Fruit fly (Drosophila melanogaster) whole organism, pupa: ENCODE measurements around the gene CG17154.

Experiments used
- CG10348 ChIP-seq: fragments of 200-800 bp; sonication (Bioruptor generic); IDR thresholded peaks from 2 replicates; pipeline ENCODE4 v1.3.6; 2022; ENCODE audit warnings: missing biosample characterization, missing genetic modification characterization
- CG12605 ChIP-seq: fragments of 200-800 bp; sonication (Bioruptor generic); IDR thresholded peaks from 2 replicates; pipeline ENCODE4 v1.3.6; 2022; ENCODE audit warnings: missing biosample characterization, missing genetic modification characterization
- CG13204 ChIP-seq: fragments of 200-800 bp; sonication (Bioruptor generic); optimal IDR thresholded peaks from 2 replicates; lab custom pipeline; 2018; ENCODE audit warnings: missing biosample characterization, mild to moderate bottlenecking, missing genetic modification characterization, moderate library complexity
- CG14655 ChIP-seq: fragments of 200-800 bp; sonication (Bioruptor generic); optimal IDR thresholded peaks from 3 replicates; lab custom pipeline; 2017; ENCODE audit warnings: mild to moderate bottlenecking, missing biosample characterization, missing genetic modification reagents, missing genetic modification characterization
- CG15710 ChIP-seq: fragments of 200-800 bp; sonication (Bioruptor generic); optimal IDR thresholded peaks from 2 replicates; lab custom pipeline; 2018; ENCODE audit warnings: missing biosample characterization, mild to moderate bottlenecking, missing genetic modification characterization, moderate library complexity
- CG17806 ChIP-seq: fragments of 200-800 bp; sonication (Bioruptor generic); optimal IDR thresholded peaks from 2 replicates; lab custom pipeline; 2018; ENCODE audit warnings: missing biosample characterization, mild to moderate bottlenecking, missing genetic modification characterization, moderate library complexity
- CG32121 ChIP-seq: fragments of 200-800 bp; sonication (Bioruptor generic); IDR thresholded peaks from 2 replicates; pipeline ENCODE4 v1.3.6; 2022; ENCODE audit warnings: missing biosample characterization, missing genetic modification characterization
- CG34367 ChIP-seq: fragments of 200-800 bp; sonication (Bioruptor generic); optimal IDR thresholded peaks from 2 replicates; lab custom pipeline; 2018; ENCODE audit warnings: missing biosample characterization, mild to moderate bottlenecking, missing genetic modification characterization
- CG4496 ChIP-seq: fragments of 200-800 bp; sonication (Bioruptor generic); IDR thresholded peaks from 3 replicates; pipeline ENCODE4 v1.3.6; 2022; ENCODE audit warnings: missing biosample characterization, missing genetic modification characterization
- CG8159 ChIP-seq: fragments of 200-800 bp; sonication (Bioruptor generic); optimal IDR thresholded peaks from 3 replicates; lab custom pipeline; 2018; ENCODE audit warnings: missing biosample characterization, mild to moderate bottlenecking, missing genetic modification characterization, moderate library complexity
- CG8301 ChIP-seq: fragments of 200-800 bp; sonication (Bioruptor generic); optimal IDR thresholded peaks from 2 replicates; lab custom pipeline; 2018; ENCODE audit warnings: missing biosample characterization, mild to moderate bottlenecking, missing genetic modification characterization
- CG9948 ChIP-seq: fragments of 200-800 bp; sonication (Bioruptor generic); optimal IDR thresholded peaks from 2 replicates; lab custom pipeline; 2018; ENCODE audit warnings: missing biosample characterization, mild to moderate bottlenecking, missing genetic modification characterization, moderate library complexity
- D1 ChIP-seq: fragments of 200-800 bp; sonication (Bioruptor generic); optimal IDR thresholded peaks from 2 replicates; lab custom pipeline; 2018; ENCODE audit warnings: missing biosample characterization, mild to moderate bottlenecking, missing genetic modification characterization, moderate library complexity
- EcR ChIP-seq: fragments of 200-800 bp; sonication (Bioruptor generic); optimal IDR thresholded peaks from 3 replicates; lab custom pipeline; 2019; ENCODE audit warnings: missing biosample characterization, missing genetic modification characterization, mild to moderate bottlenecking, moderate library complexity, missing genetic modification reagents
- Ets98B ChIP-seq: fragments of 200-800 bp; sonication (Bioruptor generic); IDR thresholded peaks from 2 replicates; pipeline ENCODE4 v1.3.6; 2022; ENCODE audit warnings: missing biosample characterization, missing genetic modification characterization
- Pif1A ChIP-seq: fragments of 200-800 bp; sonication (Bioruptor generic); optimal IDR thresholded peaks from 3 replicates; lab custom pipeline; 2016; ENCODE audit warnings: missing biosample characterization, missing genetic modification characterization
- Pif1B ChIP-seq: fragments of 200-800 bp; sonication (Bioruptor generic); optimal IDR thresholded peaks from 3 replicates; lab custom pipeline; 2016; ENCODE audit warnings: missing biosample characterization, missing genetic modification characterization
- Snoo ChIP-seq: fragments of 200-800 bp; sonication (Bioruptor generic); optimal IDR thresholded peaks from 3 replicates; lab custom pipeline; 2017; ENCODE audit warnings: missing biosample characterization, mild to moderate bottlenecking, missing genetic modification characterization, inconsistent platforms
- fd96Ca ChIP-seq: fragments of 200-800 bp; sonication (Bioruptor generic); IDR thresholded peaks from 3 replicates; pipeline ENCODE4 v1.3.6; 2022; ENCODE audit warnings: missing biosample characterization, missing genetic modification characterization
- gl ChIP-seq: fragments of 200-800 bp; sonication (Bioruptor generic); optimal IDR thresholded peaks from 2 replicates; lab custom pipeline; 2018; ENCODE audit warnings: missing biosample characterization, mild to moderate bottlenecking, missing genetic modification characterization
- rn ChIP-seq: fragments of 200-800 bp; sonication (Bioruptor generic); IDR thresholded peaks from 2 replicates; pipeline ENCODE4 v1.3.6; 2022; ENCODE audit warnings: missing biosample characterization, missing genetic modification characterization

CG17154 gene

DNA sequence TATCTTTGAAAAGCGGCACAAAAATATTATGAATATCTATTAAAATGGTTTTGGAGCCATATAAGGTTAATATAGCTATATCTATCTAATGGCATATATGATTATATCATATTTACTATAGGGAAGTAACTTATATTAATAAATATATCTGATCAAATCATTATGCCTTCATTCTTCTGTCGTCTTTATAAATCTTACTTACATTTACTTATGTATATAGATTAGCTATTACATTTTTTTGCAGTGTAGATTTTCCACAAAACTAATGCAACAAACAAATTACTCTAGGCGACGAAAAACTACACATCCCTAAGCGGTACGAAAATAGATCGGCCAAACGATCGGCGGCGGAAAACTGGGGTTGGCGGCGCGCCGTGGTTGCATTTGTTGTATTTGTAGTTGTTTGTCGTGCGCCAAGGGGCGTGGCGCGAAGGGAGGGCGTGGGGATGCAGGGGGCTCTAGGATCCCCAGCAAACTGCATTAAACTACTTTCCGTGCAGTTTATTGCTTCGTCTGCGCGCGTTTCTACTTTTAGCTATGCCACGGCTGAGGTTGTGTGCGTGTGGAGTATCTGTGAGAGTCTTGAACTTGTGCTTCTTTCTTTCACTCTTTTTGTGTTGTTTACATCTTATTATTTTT is 24.9 kb upstream of the CG17154 start:
- TF ChIP-seq CG14655 (GFP tag; lab: Kevin White, UChicago) (peak; percentile 50), CG8301 (tag; lab: Kevin White, UChicago) (peak; percentile 41), CG4496 (peak; percentile 33; the same call in 1 of the 3 replicates), CG13204 (GFP tag; lab: Kevin White, UChicago) (peak; percentile 30), CG15710 (tag; lab: Kevin White, UChicago) (no peak), EcR (GFP tag; lab: Kevin White, UChicago) (peak; percentile 12), fd96Ca (peak; percentile 36; the same call in 1 of the 3 replicates), Pif1A (GFP tag; lab: Kevin White, UChicago) (no peak), CG9948 (tag; lab: Kevin White, UChicago) (peak; percentile 29)

DNA sequence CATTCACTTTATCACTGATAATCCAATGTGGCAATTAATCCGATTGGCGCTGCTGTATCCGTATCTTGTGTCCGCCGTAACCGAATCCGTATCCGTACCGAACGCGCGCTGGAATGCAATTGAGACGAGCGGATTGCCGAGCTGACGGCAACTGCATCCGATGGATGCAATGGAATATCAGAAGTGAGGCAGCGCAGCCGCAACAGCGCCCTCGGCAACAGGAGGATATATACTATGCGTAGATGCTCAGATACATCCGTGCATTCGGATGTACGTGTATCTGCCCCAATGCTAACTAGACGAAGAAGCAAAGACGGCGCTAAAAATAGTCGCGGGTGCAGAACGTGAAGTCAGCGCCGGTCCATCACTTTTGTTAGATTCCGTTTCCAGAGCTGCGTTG is 23.7 kb upstream of the CG17154 start, which contains the start of gene rols:
rols (minus strand) TSS at position 101 of the 400 bp plus-strand sequence.
- TF ChIP-seq Snoo (tag; lab: Kevin White, UChicago) (no peak), Ets98B (no peak), CG13204 (GFP tag; lab: Kevin White, UChicago) (no peak), gl (tag; lab: Kevin White, UChicago) (no peak), Pif1B (no peak), CG14655 (GFP tag; lab: Kevin White, UChicago) (no peak), CG8159 (tag; lab: Kevin White, UChicago) (no peak), EcR (GFP tag; lab: Kevin White, UChicago) (no peak), CG4496 (no peak), CG17806 (tag; lab: Kevin White, UChicago) (no peak), CG10348 (GFP tag; lab: Robert Waterston, UW) (no peak), CG34367 (tag; lab: Kevin White, UChicago) (no peak), CG15710 (tag; lab: Kevin White, UChicago) (no peak), D1 (no peak), fd96Ca (no peak), CG9948 (tag; lab: Kevin White, UChicago) (no peak), rn (GFP tag; lab: Robert Waterston, UW) (no peak), Pif1A (GFP tag; lab: Kevin White, UChicago) (no peak)

DNA sequence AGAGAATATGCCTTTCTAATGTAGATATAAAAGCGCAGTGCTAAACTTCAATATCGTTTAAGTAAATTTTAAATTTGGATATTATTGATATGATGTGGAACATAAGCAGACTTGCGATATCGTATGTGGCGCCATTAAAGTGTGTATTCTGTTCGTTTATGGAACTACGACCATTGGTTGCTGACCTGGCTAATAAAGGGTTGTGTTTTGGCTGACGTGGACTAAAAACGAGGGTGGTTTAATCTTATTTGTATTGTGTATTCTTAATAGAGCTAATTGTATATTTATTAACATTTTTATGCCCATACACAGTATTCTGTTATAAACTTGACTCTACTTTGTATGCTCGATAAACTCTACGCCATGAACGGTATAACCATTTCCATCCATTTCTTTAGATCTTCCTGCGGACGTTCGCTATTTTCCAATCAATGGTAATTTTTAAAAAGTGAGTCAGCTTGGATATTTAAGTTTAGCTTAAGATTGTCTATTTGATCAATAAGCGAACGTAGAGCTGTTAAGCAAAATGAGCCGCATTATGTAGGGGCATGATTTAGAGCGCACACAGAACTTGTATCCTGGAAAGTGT is 21.6 kb upstream of the CG17154 start:
- no peak for TF ChIP-seq Ets98B
- TF ChIP-seq CG32121 (GFP tag; lab: Robert Waterston, UW) = no peak
- TF ChIP-seq CG8159 (tag; lab: Kevin White, UChicago) = no peak
- TF ChIP-seq D1 = no peak
- TF ChIP-seq Pif1B = no peak
- TF ChIP-seq CG14655 (GFP tag; lab: Kevin White, UChicago) = no peak
- TF ChIP-seq Pif1A (GFP tag; lab: Kevin White, UChicago) = no peak
- no peak for TF ChIP-seq CG4496
- no peak for TF ChIP-seq rn (GFP tag; lab: Robert Waterston, UW)
- TF ChIP-seq CG17806 (tag; lab: Kevin White, UChicago) = no peak
- no peak for TF ChIP-seq CG13204 (GFP tag; lab: Kevin White, UChicago)
- no peak for TF ChIP-seq gl (tag; lab: Kevin White, UChicago)
- TF ChIP-seq CG9948 (tag; lab: Kevin White, UChicago) = no peak
- TF ChIP-seq EcR (GFP tag; lab: Kevin White, UChicago) = no peak
- no peak for TF ChIP-seq fd96Ca
- TF ChIP-seq CG12605 (GFP tag; lab: Robert Waterston, UW) = no peak
- TF ChIP-seq Snoo (tag; lab: Kevin White, UChicago) = no peak
- no peak for TF ChIP-seq CG15710 (tag; lab: Kevin White, UChicago)
- no peak for TF ChIP-seq CG10348 (GFP tag; lab: Robert Waterston, UW)
- TF ChIP-seq CG34367 (tag; lab: Kevin White, UChicago) = no peak

DNA sequence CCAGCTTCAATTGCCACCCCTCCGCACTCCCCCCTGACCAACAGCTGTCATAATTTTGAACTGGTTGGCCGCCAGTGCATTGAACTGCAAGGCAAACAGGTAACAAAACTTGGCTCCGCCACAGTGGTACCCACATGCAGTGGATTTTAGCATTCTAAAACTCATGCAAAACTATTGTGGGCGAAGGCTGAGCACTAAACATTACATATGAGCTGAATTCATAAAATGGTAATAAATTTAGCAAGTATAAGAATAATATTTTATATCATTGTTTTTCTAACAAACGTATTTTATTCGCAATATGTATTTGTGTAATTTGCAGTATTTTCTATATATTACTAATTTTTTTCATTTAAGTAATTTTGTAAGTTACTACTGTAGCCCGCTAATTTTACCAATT is 16.0 kb upstream of the CG17154 start:
- TF ChIP-seq Ets98B (peak; percentile 32), CG13204 (GFP tag; lab: Kevin White, UChicago) (no peak), Pif1A (GFP tag; lab: Kevin White, UChicago) (peak; percentile 46), CG14655 (GFP tag; lab: Kevin White, UChicago) (peak; percentile 86), CG4496 (peak; percentile 51), CG34367 (tag; lab: Kevin White, UChicago) (no peak), CG10348 (GFP tag; lab: Robert Waterston, UW) (0 out of 2 replicates have a peak, but pooled peaks have one; percentile 25), EcR (GFP tag; lab: Kevin White, UChicago) (peak; percentile 50), Snoo (tag; lab: Kevin White, UChicago) (no peak), CG12605 (GFP tag; lab: Robert Waterston, UW) (peak; percentile 54), CG32121 (GFP tag; lab: Robert Waterston, UW) (peak; percentile 75), Pif1B (peak; percentile 41), CG8159 (tag; lab: Kevin White, UChicago) (no peak), D1 (no peak), gl (tag; lab: Kevin White, UChicago) (no peak), rn (GFP tag; lab: Robert Waterston, UW) (no peak), fd96Ca (peak; percentile 63; the same call in 2 of the 3 replicates), CG9948 (tag; lab: Kevin White, UChicago) (no peak), CG15710 (tag; lab: Kevin White, UChicago) (no peak), CG17806 (tag; lab: Kevin White, UChicago) (no peak), CG8301 (tag; lab: Kevin White, UChicago) (peak; percentile 67)

DNA sequence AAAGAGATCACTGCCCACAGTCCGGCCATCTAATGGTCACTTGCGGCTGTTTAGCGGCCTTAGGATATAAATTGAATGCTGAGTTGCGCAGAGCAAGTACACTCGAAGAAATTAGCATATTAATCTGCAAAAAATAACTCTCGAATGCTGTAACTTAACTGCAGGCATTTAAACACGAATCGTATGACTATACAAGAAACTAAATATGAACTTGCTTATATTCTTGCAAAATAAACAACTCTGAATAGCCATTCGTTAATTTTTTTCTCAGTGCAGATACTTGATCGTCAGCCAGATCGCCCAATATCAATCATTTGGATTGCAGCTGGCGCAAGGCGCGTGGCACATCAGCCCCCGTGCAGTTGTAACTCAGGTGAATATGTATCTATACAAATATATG is 15.3 kb upstream of the CG17154 start:
- TF ChIP-seq CG17806 (tag; lab: Kevin White, UChicago) (peak; percentile 1), CG13204 (GFP tag; lab: Kevin White, UChicago) (no peak), CG8301 (tag; lab: Kevin White, UChicago) (peak; percentile 78), Pif1B (peak; percentile 30), CG15710 (tag; lab: Kevin White, UChicago) (no peak), CG4496 (peak; percentile 69; the same call in 2 of the 3 replicates), CG9948 (tag; lab: Kevin White, UChicago) (peak; percentile 4), fd96Ca (peak; percentile 79), CG12605 (GFP tag; lab: Robert Waterston, UW) (peak; percentile 71), Ets98B (peak; percentile 75), Pif1A (GFP tag; lab: Kevin White, UChicago) (peak; percentile 46), CG32121 (GFP tag; lab: Robert Waterston, UW) (peak; percentile 72), D1 (no peak), CG14655 (GFP tag; lab: Kevin White, UChicago) (peak; percentile 80)
